Fruit fly (Drosophila melanogaster) whole organism, prepupa: Measurements from ENCODE around the gene CG14400.

Experiments used
- CG11294 ChIP-seq: fragments of 200-800 bp; sonication (Bioruptor generic); IDR thresholded peaks from 2 replicates; pipeline ENCODE4 v1.3.6; 2022; ENCODE audit warnings: missing biosample characterization, missing genetic modification characterization
- CG4318 ChIP-seq: fragments of 200-800 bp; sonication (Bioruptor generic); optimal IDR thresholded peaks from 3 replicates; lab custom pipeline; 2017; ENCODE audit warnings: missing biosample characterization, mild to moderate bottlenecking, missing genetic modification characterization
- CG6276 ChIP-seq: fragments of 200-800 bp; sonication (Bioruptor generic); optimal IDR thresholded peaks from 2 replicates; lab custom pipeline; 2017; ENCODE audit warnings: missing biosample characterization, mild to moderate bottlenecking, missing genetic modification characterization
- CG8119 ChIP-seq: fragments of 200-800 bp; sonication (Bioruptor generic); IDR thresholded peaks from 3 replicates; pipeline ENCODE4 v1.3.6; 2022; ENCODE audit warnings: missing biosample characterization, missing genetic modification characterization
- CG8632 ChIP-seq: fragments of 200-800 bp; sonication (Bioruptor generic); optimal IDR thresholded peaks from 3 replicates; lab custom pipeline; 2016; ENCODE audit warnings: missing biosample characterization, missing genetic modification characterization
- Gug ChIP-seq: fragments of 200-800 bp; sonication (Bioruptor generic); IDR thresholded peaks from 2 replicates; pipeline ENCODE4 v1.3.6; 2022; ENCODE audit warnings: missing biosample characterization, missing genetic modification characterization
- Met ChIP-seq: fragments of 200-800 bp; sonication (Bioruptor generic); optimal IDR thresholded peaks from 3 replicates; lab custom pipeline; 2016; ENCODE audit warnings: missing biosample characterization, missing genetic modification characterization
- Smox ChIP-seq: fragments of 200-800 bp; sonication (Bioruptor generic); optimal IDR thresholded peaks from 3 replicates; lab custom pipeline; 2016; ENCODE audit warnings: missing biosample characterization, missing genetic modification characterization
- Sox15 ChIP-seq: fragments of 200-800 bp; sonication (Bioruptor generic); optimal IDR thresholded peaks from 3 replicates; lab custom pipeline; 2016; ENCODE audit warnings: missing biosample characterization, missing genetic modification characterization
- svp ChIP-seq: fragments of 200-800 bp; sonication (Bioruptor generic); peaks from one replicate; lab custom pipeline; 2016; ENCODE audit warnings: missing biosample characterization, missing genetic modification characterization

dm6 chr2L:20820767-20821166 is 36.9 kb downstream of the CG14400 start, which contains the start of gene CheB38c:
- TF ChIP-seq CG8632 (GFP tag; lab: Kevin White, UChicago) (no peak), Gug (no peak), Sox15 (no peak), svp (no peak), CG4318 (no peak), CG6276 (GFP tag; lab: Kevin White, UChicago) (no peak), CG8119 (GFP tag; lab: Robert Waterston, UW) (no peak), Smox (GFP tag; lab: Kevin White, UChicago) (no peak), CG11294 (GFP tag; lab: Robert Waterston, UW) (no peak), Met (GFP tag; lab: Kevin White, UChicago) (no peak)
